Worm (Caenorhabditis elegans): ENCODE measurements around the gene W06D12.6.

DNA sequence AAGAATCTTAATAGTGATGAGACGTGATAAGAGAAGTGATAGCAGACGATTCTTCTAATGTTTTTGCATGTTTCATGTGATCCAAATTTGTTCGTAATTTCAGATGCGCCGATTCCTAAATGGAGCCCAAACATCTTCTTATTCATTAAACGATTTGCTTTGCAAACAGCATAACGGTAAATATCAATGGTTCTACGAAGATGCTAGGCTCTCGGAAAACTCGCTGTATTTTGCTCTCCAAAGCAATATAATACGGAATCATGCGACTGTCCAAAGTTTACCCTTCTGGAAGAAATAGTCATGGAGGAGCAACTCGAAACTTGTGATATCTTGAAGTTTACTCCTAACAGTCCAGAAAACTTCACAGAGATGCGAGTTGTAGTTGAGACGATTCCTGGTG, at the start of gene W06D12.6:
- TF ChIP-seq sptf-1 (tag; optimal IDR thresholded peaks at IDR 0.05) = no peak
- TF ChIP-seq fkh-4 (tag; optimal IDR thresholded peaks at IDR 0.05; ENCODE audit: borderline replicate concordance) = no peak
- no peak for TF ChIP-seq ztf-11 (tag; optimal IDR thresholded peaks at IDR 0.05)
- no peak for TF ChIP-seq ceh-88 (GFP tag; IDR thresholded peaks at IDR 0.05)
- TF ChIP-seq C04F5.9 (tag; optimal IDR thresholded peaks at IDR 0.05) = no peak
- TF ChIP-seq nhr-77 (tag; optimal IDR thresholded peaks at IDR 0.05) = no peak
- no peak for TF ChIP-seq mep-1 (tag; optimal IDR thresholded peaks at IDR 0.05)
